Fruit fly (Drosophila melanogaster): ENCODE measurements around the gene CG9953.

CG9953 gene

dm6 chr3L:6968961-6969814, at the start of gene CG9953, which contains the start of gene Mis12 (continued):
- TF ChIP-seq danr (GFP tag; IDR thresholded peaks at IDR 0.05) (no peak), chif (GFP tag; optimal IDR thresholded peaks at IDR 0.05) (no peak), fu2 (GFP tag; optimal IDR thresholded peaks at IDR 0.05) (no peak), CG33213 (GFP tag; optimal IDR thresholded peaks at IDR 0.05) (no peak), bigmax (GFP tag; optimal IDR thresholded peaks at IDR 0.05) (no peak), gt (GFP tag; IDR thresholded peaks at IDR 0.05) (no peak), CG7271 (tag; optimal IDR thresholded peaks at IDR 0.05) (no peak), CG10366 (GFP tag; IDR thresholded peaks at IDR 0.05) (no peak; the same call in 1 of the 2 replicates), CG7357 (GFP tag; IDR thresholded peaks at IDR 0.05) (no peak), CG8359 (GFP tag; optimal IDR thresholded peaks at IDR 0.05; ENCODE audit: borderline replicate concordance) (no peak), Fer2 (tag; optimal IDR thresholded peaks at IDR 0.05) (no peak), CG6254 (GFP tag; optimal IDR thresholded peaks at IDR 0.05) (no peak), CG16863 (GFP tag; optimal IDR thresholded peaks at IDR 0.05) (no peak), CG17385 (GFP tag; optimal IDR thresholded peaks at IDR 0.05) (peak; percentile 42), grau (tag; optimal IDR thresholded peaks at IDR 0.05) (peak; percentile 36), oc (tag; optimal IDR thresholded peaks at IDR 0.05) (no peak), CG10267 (tag; optimal IDR thresholded peaks at IDR 0.05) (peak; percentile 21), bowl (GFP tag; IDR thresholded peaks at IDR 0.05) (no peak), CG4404 (GFP tag; IDR thresholded peaks at IDR 0.05) (no peak), Dp (GFP tag; optimal IDR thresholded peaks at IDR 0.05) (peak; percentile 68), her (GFP tag; optimal IDR thresholded peaks at IDR 0.05) (no peak), CTCF (GFP tag; optimal IDR thresholded peaks at IDR 0.05) (no peak), CG17359 (tag; optimal IDR thresholded peaks at IDR 0.05) (no peak), Hr3 (GFP tag; optimal IDR thresholded peaks at IDR 0.05) (peak; percentile 51), NFAT (GFP tag; IDR thresholded peaks at IDR 0.05) (no peak), nau (GFP tag; optimal IDR thresholded peaks at IDR 0.05) (no peak), CG6689 (GFP tag; IDR thresholded peaks at IDR 0.05) (peak; percentile 70), E2f1 (GFP tag; IDR thresholded peaks at IDR 0.05) (no peak; the same call in 1 of the 2 replicates), Chrac-16 (GFP tag; optimal IDR thresholded peaks at IDR 0.05) (peak; percentile 1), CG1529 (GFP tag; optimal IDR thresholded peaks at IDR 0.05) (no peak), tx (GFP tag; optimal IDR thresholded peaks at IDR 0.05) (no peak), CG3281 (GFP tag; optimal IDR thresholded peaks at IDR 0.05) (no peak), amos (GFP tag; IDR thresholded peaks at IDR 0.05; ENCODE audit: partially characterized antibody) (no peak), h (optimal IDR thresholded peaks at IDR 0.05) (no peak), Dll (GFP tag; IDR thresholded peaks at IDR 0.05; ENCODE audit: partially characterized antibody) (no peak), Xbp1 (GFP tag; optimal IDR thresholded peaks at IDR 0.05) (peak; percentile 27), sd (tag; optimal IDR thresholded peaks at IDR 0.05) (no peak), CG31388 (GFP tag; optimal IDR thresholded peaks at IDR 0.05) (no peak), CG7556 (GFP tag; optimal IDR thresholded peaks at IDR 0.05) (peak; percentile 47), Hmx (GFP tag; optimal IDR thresholded peaks at IDR 0.05) (peak; percentile 7), HLH54F (GFP tag; optimal IDR thresholded peaks at IDR 0.05) (no peak), CG2202 (tag; optimal IDR thresholded peaks at IDR 0.05) (no peak), trem (tag; optimal IDR thresholded peaks at IDR 0.05) (peak; percentile 22), sug (tag; optimal IDR thresholded peaks at IDR 0.05) (peak; percentile 7), peb (GFP tag; IDR thresholded peaks at IDR 0.05) (no peak), pita (GFP tag; optimal IDR thresholded peaks at IDR 0.05) (no peak), CG17612 (GFP tag; IDR thresholded peaks at IDR 0.05) (no peak), Nf-YC (tag; optimal IDR thresholded peaks at IDR 0.05) (peak; percentile 51), tup (GFP tag; optimal IDR thresholded peaks at IDR 0.05) (no peak), CG6854 (GFP tag; optimal IDR thresholded peaks at IDR 0.05) (no peak), run (tag; optimal IDR thresholded peaks at IDR 0.05) (no peak)

Data from whole organism, embryonic.